Worm (Caenorhabditis elegans) whole organism, L4 larva: ENCODE measurements around the gene ing-3.

Experiments used
- D1046.2 ChIP-seq: fragments of 200-800 bp; sonication (Bioruptor generic); IDR thresholded peaks from 2 replicates; pipeline ENCODE4 v1.3.6; 2022; ENCODE audit warnings: missing genetic modification characterization, missing compliant biosample characterization
- F10B5.3 ChIP-seq: sonication (generic microtip); optimal IDR thresholded peaks from 2 replicates; lab custom pipeline; 2016; ENCODE audit warnings: mild to moderate bottlenecking, missing genetic modification characterization, missing compliant biosample characterization
- F26F4.8 ChIP-seq: fragments of 200-800 bp; sonication (Bioruptor generic); conservative IDR thresholded peaks from 2 replicates; pipeline ENCODE4 v1.3.6; 2022; ENCODE audit warnings: missing genetic modification characterization, missing compliant biosample characterization
- F49E8.2 ChIP-seq: sonication (generic microtip); optimal IDR thresholded peaks from 2 replicates; lab custom pipeline; 2016; ENCODE audit warnings: missing compliant biosample characterization, mild to moderate bottlenecking, missing genetic modification characterization, borderline replicate concordance
- R02D3.7 ChIP-seq: fragments of 150-350 bp; sonication (generic microtip); optimal IDR thresholded peaks from 3 replicates; lab custom pipeline; 2014; ENCODE audit warnings: missing biosample characterization, missing genetic modification characterization
- T26A8.4 ChIP-seq: fragments of 200-800 bp; sonication (Bioruptor generic); IDR thresholded peaks from 2 replicates; pipeline ENCODE4 v1.3.6; 2022; ENCODE audit warnings: missing genetic modification characterization, missing compliant biosample characterization
- Y48G9A.11 ChIP-seq: fragments of 200-800 bp; sonication (Bioruptor generic); IDR thresholded peaks from 2 replicates; pipeline ENCODE4 v1.3.6; 2022; ENCODE audit warnings: missing genetic modification reagents, missing genetic modification characterization, missing compliant biosample characterization
- Y75B8A.6 ChIP-seq: fragments of 200-800 bp; sonication (Bioruptor generic); IDR thresholded peaks from 2 replicates; pipeline ENCODE4 v1.3.6; 2022; ENCODE audit warnings: missing genetic modification reagents, missing genetic modification characterization, missing compliant biosample characterization
- ama-1 ChIP-seq: fragments of 150-350 bp; optimal IDR thresholded peaks from 2 replicates; lab custom pipeline; 2014; ENCODE audit warnings: inconsistent platforms, mixed read lengths
- arid-1 ChIP-seq: fragments of 200-800 bp; sonication (Bioruptor generic); conservative IDR thresholded peaks from 2 replicates; pipeline ENCODE4 v1.3.6; 2022; ENCODE audit warnings: missing genetic modification reagents, missing genetic modification characterization, missing compliant biosample characterization
- ceh-20 ChIP-seq: fragments of 200-800 bp; sonication (Bioruptor generic); IDR thresholded peaks from 2 replicates; pipeline ENCODE4 v1.3.6; 2022; ENCODE audit warnings: missing genetic modification reagents, missing genetic modification characterization, missing compliant biosample characterization
- ceh-44 ChIP-seq: fragments of 200-800 bp; sonication (Bioruptor generic); IDR thresholded peaks from 2 replicates; pipeline ENCODE4 v1.3.6; 2022; ENCODE audit warnings: missing genetic modification reagents, missing genetic modification characterization, missing compliant biosample characterization
- ceh-62 ChIP-seq: sonication (generic microtip); optimal IDR thresholded peaks from 2 replicates; lab custom pipeline; 2017; ENCODE audit warnings: missing biosample characterization, missing genetic modification characterization
- ceh-82 ChIP-seq: sonication (generic microtip); optimal IDR thresholded peaks from 2 replicates; lab custom pipeline; 2017; ENCODE audit warnings: missing biosample characterization, missing genetic modification characterization
- daf-12 ChIP-seq: fragments of 150-350 bp; optimal IDR thresholded peaks from 2 replicates; lab custom pipeline; 2014; ENCODE audit warnings: missing biosample characterization, missing genetic modification reagents, missing genetic modification characterization
- daf-8 ChIP-seq: fragments of 200-800 bp; sonication (Bioruptor generic); IDR thresholded peaks from 2 replicates; pipeline ENCODE4 v1.3.6; 2022; ENCODE audit warnings: missing genetic modification characterization, missing compliant biosample characterization
- dmd-6 ChIP-seq: fragments of 200-800 bp; sonication (Bioruptor generic); IDR thresholded peaks from 2 replicates; pipeline ENCODE4 v1.3.6; 2022; ENCODE audit warnings: missing genetic modification reagents, missing genetic modification characterization, missing compliant biosample characterization
- dmd-9 ChIP-seq: fragments of 200-800 bp; sonication (Bioruptor generic); IDR thresholded peaks from 2 replicates; pipeline ENCODE4 v1.3.6; 2022; ENCODE audit warnings: missing genetic modification reagents, missing genetic modification characterization, missing compliant biosample characterization
- dve-1 ChIP-seq: sonication (generic microtip); optimal IDR thresholded peaks from 2 replicates; lab custom pipeline; 2017; ENCODE audit warnings: antibody characterized with exemption, mild to moderate bottlenecking, missing genetic modification characterization, missing compliant biosample characterization; ENCODE audit not compliant: insufficient read depth
- egl-43 ChIP-seq: fragments of 200-800 bp; sonication (Bioruptor generic); IDR thresholded peaks from 2 replicates; pipeline ENCODE4 v1.3.6; 2022; ENCODE audit warnings: missing genetic modification reagents, missing genetic modification characterization, missing compliant biosample characterization
- fkh-10 ChIP-seq: fragments of 150-350 bp; optimal IDR thresholded peaks from 2 replicates; lab custom pipeline; 2014; ENCODE audit warnings: missing biosample characterization, missing genetic modification reagents, missing genetic modification characterization
- hmg-1.1 ChIP-seq: fragments of 200-800 bp; sonication (Bioruptor generic); IDR thresholded peaks from 2 replicates; pipeline ENCODE4 v1.3.6; 2022; ENCODE audit warnings: missing genetic modification reagents, missing genetic modification characterization, missing compliant biosample characterization
- lin-38 ChIP-seq: fragments of 200-800 bp; sonication (Bioruptor generic); IDR thresholded peaks from 2 replicates; pipeline ENCODE4 v1.3.6; 2022; ENCODE audit warnings: missing genetic modification reagents, missing genetic modification characterization, missing compliant biosample characterization
- madf-5 ChIP-seq, 2 experiments: fragments of 200-800 bp; sonication (Bioruptor generic); IDR thresholded peaks; 2 replicates each; pipeline ENCODE4 v1.3.6; 2022; ENCODE audit warnings: missing compliant biosample characterization in 2 of 2, missing genetic modification characterization in 2 of 2
- mdl-1 ChIP-seq, 2 experiments: fragments of 150-350 bp in 1 of 2; sonication (generic microtip) in 1 of 2; optimal IDR thresholded peaks; 2 replicates each; lab custom pipeline; 2014 to 2017; ENCODE audit warnings: missing biosample characterization in 2 of 2, missing genetic modification characterization in 2 of 2
- mdt-29 ChIP-seq: fragments of 200-800 bp; sonication (Bioruptor generic); IDR thresholded peaks from 2 replicates; pipeline ENCODE4 v1.3.6; 2022; ENCODE audit warnings: missing genetic modification reagents, missing genetic modification characterization, missing compliant biosample characterization
- mes-2 ChIP-seq: sonication (generic microtip); optimal IDR thresholded peaks from 2 replicates; lab custom pipeline; 2016; ENCODE audit warnings: missing genotype, mild to moderate bottlenecking, missing genetic modification characterization, missing compliant biosample characterization; ENCODE audit not compliant: poor library complexity, severe bottlenecking
- nhr-10 ChIP-seq: fragments of 150-350 bp; optimal IDR thresholded peaks from 2 replicates; lab custom pipeline; 2014; ENCODE audit warnings: missing biosample characterization, missing genetic modification characterization
- nhr-102 ChIP-seq: sonication (generic microtip); optimal IDR thresholded peaks from 2 replicates; lab custom pipeline; 2016; ENCODE audit warnings: mild to moderate bottlenecking, missing genetic modification characterization, moderate library complexity, missing compliant biosample characterization
- nhr-111 ChIP-seq: fragments of 200-800 bp; sonication (Bioruptor generic); optimal IDR thresholded peaks from 2 replicates; lab custom pipeline; 2018; ENCODE audit warnings: mild to moderate bottlenecking, missing genetic modification characterization, missing compliant biosample characterization
- nhr-237 ChIP-seq: sonication (generic microtip); optimal IDR thresholded peaks from 2 replicates; lab custom pipeline; 2017; ENCODE audit warnings: missing biosample characterization, missing genetic modification characterization
- nhr-41 ChIP-seq: fragments of 200-800 bp; sonication (Bioruptor generic); IDR thresholded peaks from 2 replicates; pipeline ENCODE4 v1.3.6; 2022; ENCODE audit warnings: missing genetic modification reagents, missing genetic modification characterization, missing compliant biosample characterization
- nhr-48 ChIP-seq: sonication (generic microtip); optimal IDR thresholded peaks from 2 replicates; lab custom pipeline; 2016; ENCODE audit warnings: mild to moderate bottlenecking, missing genetic modification characterization, missing compliant biosample characterization
- nhr-76 ChIP-seq: fragments of 150-350 bp; optimal IDR thresholded peaks from 2 replicates; lab custom pipeline; 2014; ENCODE audit warnings: missing biosample characterization, missing genetic modification characterization
- pha-4 ChIP-seq, 2 experiments: fragments of 150-350 bp in 1 of 2; fragments of 200-800 bp in 1 of 2; sonication (Bioruptor generic) in 1 of 2; IDR thresholded peaks in 1 of 2; optimal IDR thresholded peaks in 1 of 2; 2 replicates each; pipeline versions ENCODE4 v1.3.6 to Lab custom; 2014 to 2022; ENCODE audit warnings: missing genetic modification characterization in 2 of 2, missing genetic modification reagents in 2 of 2, missing biosample characterization in 1 of 2, missing compliant biosample characterization in 1 of 2
- php-3 ChIP-seq: fragments of 200-800 bp; sonication (Bioruptor generic); IDR thresholded peaks from 2 replicates; pipeline ENCODE4 v1.3.6; 2022; ENCODE audit warnings: missing genetic modification reagents, missing genetic modification characterization, missing compliant biosample characterization
- pqm-1 ChIP-seq: sonication (generic microtip); optimal IDR thresholded peaks from 2 replicates; lab custom pipeline; 2017; ENCODE audit warnings: missing biosample characterization, missing genetic modification characterization
- saeg-2 ChIP-seq: fragments of 200-800 bp; sonication (Bioruptor generic); IDR thresholded peaks from 2 replicates; pipeline ENCODE4 v1.3.6; 2022; ENCODE audit warnings: missing genetic modification reagents, missing genetic modification characterization, missing compliant biosample characterization
- set-16 ChIP-seq: fragments of 200-800 bp; sonication (Bioruptor generic); IDR thresholded peaks from 2 replicates; pipeline ENCODE4 v1.3.6; 2022; ENCODE audit warnings: missing genetic modification reagents, missing genetic modification characterization, missing compliant biosample characterization
- snpc-1.2 ChIP-seq: fragments of 200-800 bp; sonication (Bioruptor generic); IDR thresholded peaks from 2 replicates; pipeline ENCODE4 v1.3.6; 2022; ENCODE audit warnings: missing genetic modification reagents, missing genetic modification characterization, missing compliant biosample characterization
- spr-1 ChIP-seq: sonication (generic microtip); optimal IDR thresholded peaks from 2 replicates; lab custom pipeline; 2016; ENCODE audit warnings: mild to moderate bottlenecking, missing genetic modification characterization, missing compliant biosample characterization
- tag-97 ChIP-seq: fragments of 200-800 bp; sonication (Bioruptor generic); IDR thresholded peaks from 2 replicates; pipeline ENCODE4 v1.3.6; 2022; ENCODE audit warnings: missing genetic modification characterization, missing compliant biosample characterization
- tra-1 ChIP-seq: fragments of 200-800 bp; sonication (Bioruptor generic); IDR thresholded peaks from 2 replicates; pipeline ENCODE4 v1.3.6; 2022; ENCODE audit warnings: missing genetic modification reagents, missing genetic modification characterization, missing compliant biosample characterization
- unc-130 ChIP-seq: sonication (generic microtip); optimal IDR thresholded peaks from 2 replicates; lab custom pipeline; 2016; ENCODE audit warnings: missing genetic modification reagents, missing genetic modification characterization, missing compliant biosample characterization
- unc-62 ChIP-seq, 3 experiments: fragments of 150-350 bp in 1 of 3; sonication (generic microtip); optimal IDR thresholded peaks in 2 of 3; peaks in 1 of 3; 1 replicate in 1 of 3; 2 replicates in 2 of 3; lab custom pipeline; 2014 to 2017; ENCODE audit warnings: missing biosample characterization in 3 of 3, missing genetic modification characterization in 3 of 3, missing genetic modification reagents in 3 of 3, missing genotype in 1 of 3
- zfp-2 ChIP-seq: sonication (generic microtip); optimal IDR thresholded peaks from 2 replicates; lab custom pipeline; 2016; ENCODE audit warnings: mild to moderate bottlenecking, missing genetic modification characterization, missing compliant biosample characterization
- zip-2 ChIP-seq: fragments of 150-350 bp; optimal IDR thresholded peaks from 2 replicates; lab custom pipeline; 2014; ENCODE audit warnings: missing biosample characterization, missing genetic modification characterization

Gene ing-3

ce11 chrII:13834380-13835194, 41.2 kb upstream of the ing-3 start (continued):
- TF ChIP-seq pha-4 (GFP tag; IDR thresholded peaks at IDR 0.05; lab: Robert Waterston, UW) (peak; percentile 94), pha-4 (tag; optimal IDR thresholded peaks at IDR 0.05; lab: Kevin White, UChicago) (peak; percentile 71), F10B5.3 (peak; percentile 70), zfp-2 (tag; lab: Kevin White, UChicago) (peak; percentile 66), dve-1 (tag; lab: Kevin White, UChicago) (peak; percentile 95), mes-2 (tag; lab: Kevin White, UChicago) (peak; percentile 94), F26F4.8 (GFP tag; lab: Robert Waterston, UW) (peak; percentile 65; the same call in 1 of the 2 replicates), D1046.2 (GFP tag; lab: Robert Waterston, UW) (peak; percentile 86), nhr-10 (no peak), F49E8.2 (no peak), snpc-1.2 (peak; percentile 76), saeg-2 (GFP tag; lab: Robert Waterston, UW) (peak; percentile 70; the same call in 1 of the 2 replicates), mdt-29 (GFP tag; lab: Robert Waterston, UW) (peak; percentile 59), pqm-1 (peak; percentile 35), nhr-102 (tag; lab: Kevin White, UChicago) (peak; percentile 90), spr-1 (tag; lab: Kevin White, UChicago) (peak; percentile 79), lin-38 (peak; percentile 92), nhr-41 (GFP tag; lab: Robert Waterston, UW) (peak; percentile 42; the same call in 1 of the 2 replicates), set-16 (0 out of 2 replicates have a peak, but pooled peaks have one; percentile 8), nhr-111 (GFP tag; lab: Kevin White, UChicago) (peak; percentile 71), fkh-10 (peak; percentile 77), R02D3.7 (no peak), daf-8 (GFP tag; lab: Robert Waterston, UW) (no peak), ceh-20 (GFP tag; lab: Robert Waterston, UW) (peak; percentile 91), ceh-62 (tag; lab: Kevin White, UChicago) (no peak), tra-1 (GFP tag; lab: Robert Waterston, UW) (peak; percentile 95), hmg-1.1 (GFP tag; lab: Robert Waterston, UW) (peak; percentile 97), zip-2 (tag; lab: Kevin White, UChicago) (peak; percentile 69), unc-130 (GFP tag; lab: Kevin White, UChicago) (peak; percentile 20), Y48G9A.11 (peak; percentile 55; the same call in 1 of the 2 replicates), nhr-48 (tag; lab: Kevin White, UChicago) (peak; percentile 78), tag-97 (GFP tag; lab: Robert Waterston, UW) (no peak), mdl-1 (tag; optimal IDR thresholded peaks at IDR 0.05; lab: Kevin White, UChicago) (peak; percentile 10 to 11), arid-1 (GFP tag; lab: Robert Waterston, UW) (peak; percentile 89), unc-62 (GFP tag; optimal IDR thresholded peaks at IDR 0.05 in 1 of 2; lab: Kevin White, UChicago) (peak in 1 of 2 experiments; percentile 98), unc-62 (tag; optimal IDR thresholded peaks at IDR 0.05; lab: Kevin White, UChicago) (no peak), Y75B8A.6 (GFP tag; lab: Robert Waterston, UW) (peak; percentile 84; the same call in 1 of the 2 replicates), madf-5 (GFP tag; IDR thresholded peaks at IDR 0.05; lab: Robert Waterston, UW) (peak; percentile 64 to 79; a peak in 2 of 4 replicates), ceh-82 (tag; lab: Kevin White, UChicago) (no peak), dmd-6 (GFP tag; lab: Robert Waterston, UW) (peak; percentile 85), ama-1 (lab: Kevin White, UChicago) (peak; percentile 66), dmd-9 (GFP tag; lab: Robert Waterston, UW) (peak; percentile 85), nhr-237 (tag; lab: Kevin White, UChicago) (no peak), T26A8.4 (GFP tag; lab: Robert Waterston, UW) (peak; percentile 87), php-3 (GFP tag; lab: Robert Waterston, UW) (peak; percentile 50; the same call in 1 of the 2 replicates), nhr-76 (no peak), ceh-44 (GFP tag; lab: Robert Waterston, UW) (0 out of 2 replicates have a peak, but pooled peaks have one; percentile 36), daf-12 (tag; lab: Kevin White, UChicago) (no peak), egl-43 (GFP tag; lab: Robert Waterston, UW) (peak; percentile 94)
